Fruit fly (Drosophila melanogaster) ovary, adult (tissue): ENCODE results near the gene EndoA.

Experiments
- CG17801 ChIP-seq: fragments of 200-800 bp; optimal IDR thresholded peaks from 2 replicates; lab custom pipeline; 2019; ENCODE audit warnings: missing biosample characterization, mild to moderate bottlenecking, missing genetic modification characterization, moderate library complexity; ENCODE audit not compliant: partially characterized antibody

The EndoA gene

dm6 chr3R:18916715-18917253, 10.4 kb downstream of the EndoA start:
- TF ChIP-seq CG17801 (GFP tag; lab: Kevin White, UChicago): peak; percentile 62

dm6 chr3R:18917976-18918871, 11.8 kb downstream of the EndoA start:
- peak; percentile 66 for TF ChIP-seq CG17801 (GFP tag; lab: Kevin White, UChicago)

dm6 chr3R:18918872-18919339, 12.5 kb downstream of the EndoA start:
- TF ChIP-seq CG17801 (GFP tag; lab: Kevin White, UChicago): no peak

dm6 chr3R:18923208-18923761, 16.9 kb downstream of the EndoA start:
- no peak for TF ChIP-seq CG17801 (GFP tag; lab: Kevin White, UChicago)

- peak; percentile 14 for TF ChIP-seq CG17801 (GFP tag; lab: Kevin White, UChicago)
Measured at dm6 chr3R:18923802-18924635, 17.6 kb downstream of the EndoA start.

dm6 chr3R:18924636-18924977, 18.2 kb downstream of the EndoA start:
- TF ChIP-seq CG17801 (GFP tag; lab: Kevin White, UChicago): no peak

- TF ChIP-seq CG17801 (GFP tag; lab: Kevin White, UChicago): peak; percentile 40
Measured at dm6 chr3R:18928346-18928917, 22.0 kb downstream of the EndoA start, which contains the start of gene Mpc1. Gene Mpc1, minus strand, starts transcription at chr3R:18928659.

dm6 chr3R:18928918-18929705, 22.7 kb downstream of the EndoA start, which contains the start of gene CG42613:
Gene CG42613, plus strand, starts transcription at chr3R:18929196.
- TF ChIP-seq CG17801 (GFP tag; lab: Kevin White, UChicago): no peak

dm6 chr3R:18931725-18932124, 25.3 kb downstream of the EndoA start:
- TF ChIP-seq CG17801 (GFP tag; lab: Kevin White, UChicago): no peak

dm6 chr3R:18947307-18947706, 40.9 kb downstream of the EndoA start:
- TF ChIP-seq CG17801 (GFP tag; lab: Kevin White, UChicago): no peak

dm6 chr3R:18949131-18949530, 42.7 kb downstream of the EndoA start:
- no peak for TF ChIP-seq CG17801 (GFP tag; lab: Kevin White, UChicago)

- TF ChIP-seq CG17801 (GFP tag; lab: Kevin White, UChicago): no peak
Measured at dm6 chr3R:18949896-18950295, 43.5 kb downstream of the EndoA start, which contains the start of gene CG43732. Gene CG43732, plus strand, starts transcription at chr3R:18950196.
